Worm (Caenorhabditis elegans) whole organism, L1 larva: ENCODE results near the gene ets-10.

Source experiments
- F16B12.6 ChIP-seq: fragments of 150-350 bp; optimal IDR thresholded peaks from 2 replicates; lab custom pipeline; 2014; ENCODE audit warnings: missing biosample characterization, missing genetic modification characterization
- aha-1 ChIP-seq: fragments of 150-350 bp; optimal IDR thresholded peaks from 2 replicates; lab custom pipeline; 2014; ENCODE audit warnings: missing biosample characterization, missing genetic modification characterization
- ama-1 ChIP-seq: fragments of 150-350 bp; optimal IDR thresholded peaks from 2 replicates; lab custom pipeline; 2014
- egl-27 ChIP-seq, 2 experiments: fragments of 150-350 bp in 1 of 2; sonication (generic microtip); optimal IDR thresholded peaks; 3 replicates each; lab custom pipeline; 2017 to 2018; ENCODE audit warnings: missing biosample characterization in 2 of 2, missing genetic modification characterization in 2 of 2, missing genetic modification reagents in 2 of 2
- elt-3 ChIP-seq, 6 experiments: fragments of 150-350 bp in 1 of 6; sonication (generic microtip); optimal IDR thresholded peaks; 2 replicates each; lab custom pipeline; 2017 to 2018; ENCODE audit warnings: missing biosample characterization in 6 of 6, missing genetic modification characterization in 6 of 6, inconsistent platforms in 1 of 6
- nhr-11 ChIP-seq: fragments of 150-350 bp; optimal IDR thresholded peaks from 2 replicates; lab custom pipeline; 2014; ENCODE audit warnings: missing biosample characterization, missing genetic modification characterization
- nhr-47 ChIP-seq: sonication (generic microtip); optimal IDR thresholded peaks from 2 replicates; lab custom pipeline; 2016; ENCODE audit warnings: mild to moderate bottlenecking, missing genetic modification characterization, moderate library complexity, missing compliant biosample characterization
- rnt-1 ChIP-seq: sonication (generic microtip); optimal IDR thresholded peaks from 2 replicates; lab custom pipeline; 2016; ENCODE audit warnings: mild to moderate bottlenecking, missing genetic modification characterization, moderate library complexity, missing compliant biosample characterization
- snpc-4 ChIP-seq: fragments of 150-350 bp; optimal IDR thresholded peaks from 2 replicates; lab custom pipeline; 2014; ENCODE audit warnings: missing biosample characterization, missing genetic modification characterization
- snu-23 ChIP-seq: sonication (generic microtip); optimal IDR thresholded peaks from 2 replicates; lab custom pipeline; 2016; ENCODE audit warnings: missing genetic modification characterization, missing compliant biosample characterization
- zag-1 ChIP-seq: fragments of 150-350 bp; optimal IDR thresholded peaks from 2 replicates; lab custom pipeline; 2014; ENCODE audit warnings: missing biosample characterization, missing genetic modification characterization

DNA sequence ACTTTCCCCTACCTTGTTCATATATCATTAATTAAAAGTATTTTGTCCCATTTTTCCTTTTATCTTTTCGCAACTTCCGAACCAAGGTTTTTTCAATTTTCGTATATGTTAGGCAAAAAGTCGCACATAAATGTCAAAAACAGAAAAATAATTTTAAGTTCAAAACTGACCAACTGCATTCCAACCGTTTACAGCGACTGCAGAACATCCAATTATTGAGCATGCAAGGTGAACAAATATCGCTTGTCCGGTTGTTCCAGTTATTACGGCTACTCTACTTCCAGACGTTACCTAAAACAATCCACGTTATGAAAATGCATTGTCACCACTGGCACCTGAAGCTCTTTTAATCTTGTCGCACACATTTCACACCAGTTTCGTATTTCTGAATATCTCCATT is 10.4 kb upstream of the ets-10 start, which contains the start of gene C52B9.10:
- TF ChIP-seq nhr-47 (tag; lab: Kevin White, UChicago) (no peak), aha-1 (tag; lab: Kevin White, UChicago) (no peak), snu-23 (no peak), egl-27 (tag; optimal IDR thresholded peaks at IDR 0.05; lab: Kevin White, UChicago) (no peak), elt-3 (tag; optimal IDR thresholded peaks at IDR 0.05; lab: Kevin White, UChicago) (no peak), F16B12.6 (no peak), nhr-11 (tag; lab: Kevin White, UChicago) (no peak), rnt-1 (no peak), ama-1 (lab: Kevin White, UChicago) (no peak), zag-1 (tag; lab: Kevin White, UChicago) (no peak), snpc-4 (no peak)
